Worm (Caenorhabditis elegans) whole organism, L3 larva: ENCODE results near the gene col-143.

ENCODE experiments used
- R02D3.7 ChIP-seq: fragments of 150-350 bp; optimal IDR thresholded peaks from 2 replicates; lab custom pipeline; 2014; ENCODE audit warnings: missing biosample characterization, missing genetic modification characterization
- aly-2 ChIP-seq: fragments of 150-350 bp; optimal IDR thresholded peaks from 2 replicates; lab custom pipeline; 2014; ENCODE audit warnings: missing biosample characterization, missing genetic modification characterization
- ama-1 ChIP-seq: fragments of 150-350 bp; optimal IDR thresholded peaks from 2 replicates; lab custom pipeline; 2018
- ceh-16 ChIP-seq: sonication (generic microtip); optimal IDR thresholded peaks from 2 replicates; lab custom pipeline; 2017; ENCODE audit warnings: missing biosample characterization, missing genetic modification characterization
- ceh-28 ChIP-seq: fragments of 150-350 bp; optimal IDR thresholded peaks from 2 replicates; lab custom pipeline; 2014; ENCODE audit warnings: missing biosample characterization, missing genetic modification reagents, missing genetic modification characterization
- ceh-9 ChIP-seq: sonication (generic microtip); optimal IDR thresholded peaks from 2 replicates; lab custom pipeline; 2018; ENCODE audit warnings: missing biosample characterization, missing genetic modification characterization
- daf-12 ChIP-seq: fragments of 150-350 bp; optimal IDR thresholded peaks from 2 replicates; lab custom pipeline; 2014; ENCODE audit warnings: missing biosample characterization, missing genetic modification reagents, missing genetic modification characterization
- egl-27 ChIP-seq: sonication (generic microtip); optimal IDR thresholded peaks from 4 replicates; lab custom pipeline; 2017; ENCODE audit warnings: missing biosample characterization, missing genetic modification reagents, missing genetic modification characterization
- egl-5 ChIP-seq: fragments of 150-350 bp; optimal IDR thresholded peaks from 2 replicates; lab custom pipeline; 2017; ENCODE audit warnings: missing biosample characterization, missing genetic modification reagents, missing genetic modification characterization, inconsistent platforms
- elt-1 ChIP-seq: fragments of 150-350 bp; optimal IDR thresholded peaks from 2 replicates; lab custom pipeline; 2014; ENCODE audit warnings: missing biosample characterization, missing genetic modification characterization
- elt-2 ChIP-seq: sonication (generic microtip); optimal IDR thresholded peaks from 2 replicates; lab custom pipeline; 2016; ENCODE audit warnings: missing genetic modification reagents, mild to moderate bottlenecking, missing genetic modification characterization, missing compliant biosample characterization
- elt-3 ChIP-seq, 3 experiments: fragments of 150-350 bp in 1 of 3; sonication (generic microtip) in 2 of 3; optimal IDR thresholded peaks; 2 replicates in 2 of 3; 4 replicates in 1 of 3; lab custom pipeline; 2014 to 2017; ENCODE audit warnings: missing biosample characterization in 3 of 3, missing genetic modification characterization in 3 of 3
- fkh-2 ChIP-seq: fragments of 150-350 bp; optimal IDR thresholded peaks from 2 replicates; lab custom pipeline; 2014; ENCODE audit warnings: missing biosample characterization, missing genetic modification reagents, missing genetic modification characterization
- fos-1 ChIP-seq: fragments of 150-350 bp; optimal IDR thresholded peaks from 2 replicates; lab custom pipeline; 2014; ENCODE audit warnings: missing biosample characterization, missing genetic modification characterization
- hmg-11 ChIP-seq: sonication (generic microtip); optimal IDR thresholded peaks from 2 replicates; lab custom pipeline; 2016; ENCODE audit warnings: missing genetic modification characterization, missing compliant biosample characterization
- lin-15B ChIP-seq: fragments of 150-350 bp; optimal IDR thresholded peaks from 2 replicates; lab custom pipeline; 2014; ENCODE audit warnings: missing biosample characterization, missing genetic modification characterization
- lsy-12 ChIP-seq: sonication (generic microtip); optimal IDR thresholded peaks from 2 replicates; lab custom pipeline; 2016; ENCODE audit warnings: mild to moderate bottlenecking, missing genetic modification characterization, missing compliant biosample characterization
- mdl-1 ChIP-seq: fragments of 150-350 bp; optimal IDR thresholded peaks from 2 replicates; lab custom pipeline; 2014; ENCODE audit warnings: missing biosample characterization, missing genetic modification characterization
- mml-1 ChIP-seq: fragments of 150-350 bp; sonication (generic microtip); optimal IDR thresholded peaks from 3 replicates; lab custom pipeline; 2014; ENCODE audit warnings: missing biosample characterization, missing genetic modification characterization
- nfya-1 ChIP-seq: sonication (generic microtip); optimal IDR thresholded peaks from 2 replicates; lab custom pipeline; 2017; ENCODE audit warnings: missing genetic modification characterization, mild to moderate bottlenecking, missing compliant biosample characterization, antibody characterized with exemption, moderate library complexity; ENCODE audit not compliant: insufficient read depth
- nhr-23 ChIP-seq: fragments of 150-350 bp; optimal IDR thresholded peaks from 2 replicates; lab custom pipeline; 2014; ENCODE audit warnings: missing biosample characterization, missing genetic modification reagents, missing genetic modification characterization
- nhr-237 ChIP-seq: fragments of 150-350 bp; optimal IDR thresholded peaks from 2 replicates; lab custom pipeline; 2014; ENCODE audit warnings: missing biosample characterization, missing genetic modification characterization
- nhr-25 ChIP-seq: sonication (generic microtip); optimal IDR thresholded peaks from 2 replicates; lab custom pipeline; 2017; ENCODE audit warnings: missing biosample characterization, missing genetic modification characterization
- nhr-43 ChIP-seq: sonication (generic microtip); optimal IDR thresholded peaks from 2 replicates; lab custom pipeline; 2016; ENCODE audit warnings: mild to moderate bottlenecking, missing genetic modification characterization, missing compliant biosample characterization; ENCODE audit not compliant: poor library complexity, severe bottlenecking
- nhr-67 ChIP-seq: fragments of 150-350 bp; optimal IDR thresholded peaks from 2 replicates; lab custom pipeline; 2014; ENCODE audit warnings: missing biosample characterization, missing genetic modification characterization
- nhr-76 ChIP-seq: fragments of 150-350 bp; sonication (generic microtip); optimal IDR thresholded peaks from 5 replicates; lab custom pipeline; 2014; ENCODE audit warnings: missing biosample characterization, missing genetic modification characterization
- nhr-77 ChIP-seq: fragments of 150-350 bp; optimal IDR thresholded peaks from 2 replicates; lab custom pipeline; 2014; ENCODE audit warnings: missing biosample characterization, missing genetic modification characterization
- pha-4 ChIP-seq: fragments of 150-350 bp; optimal IDR thresholded peaks from 2 replicates; lab custom pipeline; 2014; ENCODE audit warnings: missing biosample characterization, missing genetic modification reagents, missing genetic modification characterization
- pqm-1 ChIP-seq: fragments of 150-350 bp; optimal IDR thresholded peaks from 2 replicates; lab custom pipeline; 2017; ENCODE audit warnings: missing biosample characterization, missing genetic modification characterization, inconsistent platforms
- snpc-4 ChIP-seq: fragments of 150-350 bp; optimal IDR thresholded peaks from 2 replicates; lab custom pipeline; 2014; ENCODE audit warnings: missing biosample characterization, missing genetic modification characterization
- tbx-2 ChIP-seq: sonication (generic microtip); optimal IDR thresholded peaks from 2 replicates; lab custom pipeline; 2016; ENCODE audit warnings: mild to moderate bottlenecking, missing genetic modification characterization, missing compliant biosample characterization
- unc-62 ChIP-seq: fragments of 150-350 bp; sonication (generic microtip); optimal IDR thresholded peaks from 4 replicates; lab custom pipeline; 2014; ENCODE audit warnings: missing biosample characterization, missing genetic modification reagents, missing genetic modification characterization
- zag-1 ChIP-seq: fragments of 150-350 bp; optimal IDR thresholded peaks from 2 replicates; lab custom pipeline; 2014; ENCODE audit warnings: missing biosample characterization, missing genetic modification characterization
- ztf-4 ChIP-seq: fragments of 150-350 bp; optimal IDR thresholded peaks from 2 replicates; lab custom pipeline; 2014; ENCODE audit warnings: missing biosample characterization, missing genetic modification characterization

Gene col-143

ce11 chrV:6823432-6823831, 12.0 kb upstream of the col-143 start:
- TF ChIP-seq R02D3.7 (tag; lab: Kevin White, UChicago) (no peak), nhr-67 (no peak), ceh-16 (tag; lab: Kevin White, UChicago) (no peak), pqm-1 (tag; lab: Kevin White, UChicago) (peak; percentile 84), mml-1 (tag; lab: Kevin White, UChicago) (no peak), aly-2 (tag; lab: Kevin White, UChicago) (no peak), nhr-25 (tag; lab: Kevin White, UChicago) (no peak), fkh-2 (tag; lab: Kevin White, UChicago) (no peak), snpc-4 (tag; lab: Kevin White, UChicago) (no peak), egl-27 (no peak), elt-2 (tag; lab: Kevin White, UChicago) (peak; percentile 92)

- TF ChIP-seq hmg-11 (tag; lab: Kevin White, UChicago) (no peak), nfya-1 (tag; lab: Kevin White, UChicago) (no peak), ama-1 (lab: Kevin White, UChicago) (no peak), nhr-25 (tag; lab: Kevin White, UChicago) (no peak), nhr-77 (no peak), mdl-1 (tag; lab: Kevin White, UChicago) (no peak), nhr-67 (no peak), fkh-2 (tag; lab: Kevin White, UChicago) (no peak)
Observed at ce11 chrV:6828786-6829185, 6.6 kb upstream of the col-143 start, which contains the start of gene dmsr-15. dmsr-15 (minus strand) TSS chrV:6828886.

ce11 chrV:6829404-6829803, 6.0 kb upstream of the col-143 start, which contains the start of gene col-141:
col-141 (plus strand) TSS chrV:6829704.
- TF ChIP-seq nhr-67 = no peak
- TF ChIP-seq pqm-1 (tag; lab: Kevin White, UChicago) = no peak
- no peak for TF ChIP-seq elt-3 (tag; optimal IDR thresholded peaks at IDR 0.05; lab: Kevin White, UChicago)
- TF ChIP-seq nhr-237 (tag; lab: Kevin White, UChicago) = no peak
- TF ChIP-seq egl-5 (tag; lab: Kevin White, UChicago) = no peak
- no peak for TF ChIP-seq daf-12
- TF ChIP-seq ceh-16 (tag; lab: Kevin White, UChicago) = no peak
- TF ChIP-seq fkh-2 (tag; lab: Kevin White, UChicago) = no peak
- no peak for TF ChIP-seq ama-1 (lab: Kevin White, UChicago)
- TF ChIP-seq ceh-28 (tag; lab: Kevin White, UChicago) = no peak
- TF ChIP-seq nhr-43 = no peak
- no peak for TF ChIP-seq zag-1 (tag; lab: Kevin White, UChicago)
- TF ChIP-seq elt-1 (tag; lab: Kevin White, UChicago) = no peak
- no peak for TF ChIP-seq ceh-9 (tag; lab: Kevin White, UChicago)
- no peak for TF ChIP-seq lsy-12 (tag; lab: Kevin White, UChicago)
- no peak for TF ChIP-seq hmg-11 (tag; lab: Kevin White, UChicago)
- TF ChIP-seq lin-15B (tag; lab: Kevin White, UChicago) = no peak
- TF ChIP-seq nhr-76 = no peak
- TF ChIP-seq pha-4 = no peak

- TF ChIP-seq daf-12 (no peak), fos-1 (tag; lab: Kevin White, UChicago) (no peak), unc-62 (GFP tag; lab: Kevin White, UChicago) (no peak), mml-1 (tag; lab: Kevin White, UChicago) (no peak), ztf-4 (tag; lab: Kevin White, UChicago) (no peak)
Observed at ce11 chrV:6830075-6830474, 5.4 kb upstream of the col-143 start.

- TF ChIP-seq nhr-23 (peak; percentile 54), tbx-2 (tag; lab: Kevin White, UChicago) (no peak)
Observed at ce11 chrV:6830755-6831227, 4.6 kb upstream of the col-143 start, which contains the start of gene col-142. col-142 (plus strand) TSS chrV:6831177.
